Worm (Caenorhabditis elegans): ENCODE data around the gene F56D2.5.

Gene F56D2.5

DNA sequence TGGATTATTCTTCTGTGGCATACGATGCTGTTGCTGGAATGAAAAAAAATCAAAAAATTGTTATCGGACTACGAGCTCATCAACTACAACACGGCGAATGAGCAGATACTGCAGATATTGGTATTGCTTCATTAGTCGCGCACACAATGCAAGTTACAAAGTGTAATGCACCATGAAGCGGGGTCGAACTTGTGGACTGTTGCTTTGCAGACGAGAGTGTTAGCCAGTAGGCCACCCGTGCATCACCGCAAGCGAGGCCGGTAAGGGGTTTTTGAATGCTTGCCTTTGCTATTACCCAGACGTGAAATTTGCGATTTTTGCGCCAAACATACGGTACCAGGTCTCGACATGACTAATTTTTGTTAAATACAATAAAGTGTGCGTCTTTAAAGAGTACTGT is 20.8 kb upstream of the F56D2.5 start (continued):
- TF ChIP-seq hlh-8 (tag; optimal IDR thresholded peaks at IDR 0.05) (peak; percentile 71), hlh-13 (GFP tag; optimal IDR thresholded peaks at IDR 0.05) (peak; percentile 89), npax-4 (tag; optimal IDR thresholded peaks at IDR 0.05) (peak; percentile 85), fkh-10 (GFP tag; optimal IDR thresholded peaks at IDR 0.05) (no peak), dmd-4 (tag; optimal IDR thresholded peaks at IDR 0.05; ENCODE audit: borderline replicate concordance) (peak; percentile 83), unc-42 (tag; optimal IDR thresholded peaks at IDR 0.05) (no peak), tbx-2 (tag; optimal IDR thresholded peaks at IDR 0.05) (peak; percentile 90), pha-4 (tag; optimal IDR thresholded peaks at IDR 0.05) (no peak), elt-2 (tag; optimal IDR thresholded peaks at IDR 0.05) (peak; percentile 95), K02D7.2 (tag; optimal IDR thresholded peaks at IDR 0.05) (peak; percentile 80), fkh-6 (tag; optimal IDR thresholded peaks at IDR 0.05) (peak; percentile 91), unc-86 (tag; optimal IDR thresholded peaks at IDR 0.05) (peak; percentile 92), pax-1 (tag; optimal IDR thresholded peaks at IDR 0.05) (no peak), hlh-6 (tag; optimal IDR thresholded peaks at IDR 0.05) (peak; percentile 98), ceh-9 (tag; optimal IDR thresholded peaks at IDR 0.05) (peak; percentile 54), sox-4 (tag; optimal IDR thresholded peaks at IDR 0.05) (peak; percentile 91), pros-1 (tag; optimal IDR thresholded peaks at IDR 0.05) (peak; percentile 19), che-1 (tag; optimal IDR thresholded peaks at IDR 0.05) (peak; percentile 90), C38D4.7 (GFP tag; optimal IDR thresholded peaks at IDR 0.05) (peak; percentile 90), ceh-30 (tag; optimal IDR thresholded peaks at IDR 0.05) (peak; percentile 10), nhr-232 (tag; optimal IDR thresholded peaks at IDR 0.05) (peak; percentile 95)

ce11 chrIII:5599958-5600357 is 18.7 kb upstream of the F56D2.5 start, which contains the start of gene wdr-37:
TSS of gene wdr-37 (minus strand) at chrIII:5600058.
- TF ChIP-seq pag-3 (tag; optimal IDR thresholded peaks at IDR 0.05; ENCODE audit: borderline replicate concordance) (no peak), pqm-1 (tag; optimal IDR thresholded peaks at IDR 0.05) (no peak)

DNA sequence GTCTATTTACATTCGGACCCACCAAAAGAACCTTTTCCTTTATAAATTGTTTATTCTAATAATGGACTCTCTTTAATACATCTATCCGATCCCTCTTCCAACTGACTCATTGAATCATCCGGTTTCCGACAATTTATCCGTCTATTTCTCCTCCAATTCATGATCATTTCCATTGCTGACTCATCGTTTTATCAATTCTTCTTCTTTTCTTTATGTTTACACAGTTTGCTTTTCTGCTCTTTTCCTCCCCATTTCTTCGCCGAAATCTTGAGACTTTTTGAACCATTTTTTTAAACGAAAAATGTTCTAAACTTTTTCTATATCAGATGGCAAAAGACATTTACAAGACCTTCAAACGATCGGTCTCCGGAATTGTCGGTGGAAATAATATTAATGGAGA is 14.2 kb upstream of the F56D2.5 start, which contains the start of gene ced-6:
Gene ced-6, plus strand, starts transcription at position 327 of the 400 bp plus-strand sequence.
- TF ChIP-seq tbx-7 (tag; optimal IDR thresholded peaks at IDR 0.05), result no peak
- no peak for TF ChIP-seq mec-3 (tag; optimal IDR thresholded peaks at IDR 0.05; ENCODE audit: borderline replicate concordance)
- TF ChIP-seq npax-4 (tag; optimal IDR thresholded peaks at IDR 0.05), result no peak
- no peak for TF ChIP-seq hlh-30 (tag; optimal IDR thresholded peaks at IDR 0.05; ENCODE audit: insufficient read depth)
- TF ChIP-seq sox-4 (tag; optimal IDR thresholded peaks at IDR 0.05), result no peak
- TF ChIP-seq ceh-9 (tag; optimal IDR thresholded peaks at IDR 0.05), result no peak
- TF ChIP-seq fax-1 (tag; optimal IDR thresholded peaks at IDR 0.05), result no peak

DNA sequence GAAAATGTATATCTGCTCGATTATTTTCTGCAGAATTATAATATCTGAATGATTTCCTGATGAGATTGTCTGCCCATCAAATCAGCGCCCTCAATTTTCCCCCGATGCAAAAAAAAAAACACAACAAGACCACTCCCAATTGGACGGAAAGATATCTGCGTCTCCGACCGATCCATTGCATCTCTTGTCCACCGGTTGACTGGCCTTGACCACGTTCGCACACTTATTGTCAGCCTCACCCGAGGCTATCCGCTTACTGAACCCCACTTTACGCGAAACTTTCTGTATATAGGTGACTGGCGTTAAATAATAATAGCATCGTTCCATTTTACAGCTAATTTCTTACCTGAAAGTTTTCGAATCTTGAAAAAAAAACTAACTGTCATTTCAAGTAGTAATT is 13.1 kb upstream of the F56D2.5 start:
- TF ChIP-seq ets-4 (tag; optimal IDR thresholded peaks at IDR 0.05), result no peak
- no peak for TF ChIP-seq dve-1 (tag; optimal IDR thresholded peaks at IDR 0.05)
- TF ChIP-seq hlh-30 (tag; optimal IDR thresholded peaks at IDR 0.05; ENCODE audit: insufficient read depth), result no peak
- TF ChIP-seq nfya-1 (tag; optimal IDR thresholded peaks at IDR 0.05), result peak; percentile 42

ce11 chrIII:5591668-5592149 is 10.5 kb upstream of the F56D2.5 start, which contains the start of the genes ddx-15 and ucr-1:
TSS of gene ddx-15 (minus strand) at chrIII:5591718.
TSS of gene ucr-1 (plus strand) at chrIII:5592135.
- TF ChIP-seq tbx-2 (tag; optimal IDR thresholded peaks at IDR 0.05) (peak; percentile 10), dmd-4 (tag; optimal IDR thresholded peaks at IDR 0.05; ENCODE audit: borderline replicate concordance) (no peak), nfya-1 (tag; optimal IDR thresholded peaks at IDR 0.05) (peak; percentile 29), unc-55 (GFP tag; optimal IDR thresholded peaks at IDR 0.05) (peak; percentile 1), ceh-31 (tag; optimal IDR thresholded peaks at IDR 0.05) (peak; percentile 37)

- no peak for TF ChIP-seq lin-11 (tag; optimal IDR thresholded peaks at IDR 0.05)
- TF ChIP-seq unc-86 (tag; optimal IDR thresholded peaks at IDR 0.05), result no peak
- no peak for TF ChIP-seq syd-9 (tag; optimal IDR thresholded peaks at IDR 0.05)
- TF ChIP-seq C08G9.2 (tag; optimal IDR thresholded peaks at IDR 0.05), result no peak
- no peak for TF ChIP-seq hlh-30 (tag; optimal IDR thresholded peaks at IDR 0.05; ENCODE audit: insufficient read depth)
- no peak for TF ChIP-seq madf-2 (tag; optimal IDR thresholded peaks at IDR 0.05)
- no peak for TF ChIP-seq gmeb-2 (tag; optimal IDR thresholded peaks at IDR 0.05)
- no peak for TF ChIP-seq npax-4 (tag; optimal IDR thresholded peaks at IDR 0.05)
- TF ChIP-seq ttx-3 (tag; optimal IDR thresholded peaks at IDR 0.05), result no peak
- TF ChIP-seq fkh-6 (tag; optimal IDR thresholded peaks at IDR 0.05), result no peak
- no peak for TF ChIP-seq sdc-2 (tag; optimal IDR thresholded peaks at IDR 0.05)
- no peak for TF ChIP-seq pqm-1 (tag; optimal IDR thresholded peaks at IDR 0.05)
- no peak for TF ChIP-seq K02D7.2 (tag; optimal IDR thresholded peaks at IDR 0.05)
- TF ChIP-seq F13H6.1 (tag; optimal IDR thresholded peaks at IDR 0.05), result no peak
- no peak for TF ChIP-seq hlh-6 (tag; optimal IDR thresholded peaks at IDR 0.05)
- no peak for TF ChIP-seq pat-9 (tag; optimal IDR thresholded peaks at IDR 0.05)
- no peak for TF ChIP-seq elt-2 (tag; optimal IDR thresholded peaks at IDR 0.05)
- no peak for TF ChIP-seq nhr-11 (tag; optimal IDR thresholded peaks at IDR 0.05)
- TF ChIP-seq dve-1 (tag; optimal IDR thresholded peaks at IDR 0.05), result no peak
Observed at ce11 chrIII:5588746-5589145, 7.5 kb upstream of the F56D2.5 start.
